Worm (Caenorhabditis elegans): ENCODE data around the gene ocr-4.

DNA sequence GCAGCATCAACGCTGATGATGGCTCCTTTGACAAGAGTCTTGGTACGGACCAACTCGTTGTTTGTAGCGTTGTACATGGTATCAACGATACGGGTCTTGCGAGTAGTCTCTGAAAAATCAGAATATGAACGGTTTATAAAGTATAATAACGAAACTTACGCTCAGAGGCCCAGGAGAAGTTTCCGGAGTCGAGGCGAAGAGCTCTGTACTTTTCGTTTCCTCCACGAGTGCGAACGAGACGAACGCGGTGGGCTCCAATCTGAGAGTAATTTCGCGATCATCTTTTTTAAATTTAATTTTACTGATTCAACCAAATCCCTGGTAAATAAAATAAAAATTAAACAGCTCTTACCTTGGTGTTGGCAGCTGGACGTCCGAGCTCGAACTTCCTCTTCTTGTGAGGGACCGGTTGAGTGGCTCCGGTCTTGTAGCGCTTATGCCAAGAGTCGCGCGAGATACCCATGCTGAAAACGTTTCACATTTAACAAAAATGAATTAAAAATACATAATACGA, 19.1 kb downstream of the ocr-4 start, which contains the start of gene rps-8:
- no peak for TF ChIP-seq nhr-21 (tag; optimal IDR thresholded peaks at IDR 0.05)
- TF ChIP-seq nhr-12 (tag; optimal IDR thresholded peaks at IDR 0.05), result no peak
- TF ChIP-seq nhr-237 (tag; optimal IDR thresholded peaks at IDR 0.05), result no peak
- no peak for TF ChIP-seq crh-2 (tag; optimal IDR thresholded peaks at IDR 0.05)
- TF ChIP-seq fos-1 (tag; optimal IDR thresholded peaks at IDR 0.05), result no peak
- TF ChIP-seq lsy-2 (tag; optimal IDR thresholded peaks at IDR 0.05), result no peak
- TF ChIP-seq mdl-1 (tag; optimal IDR thresholded peaks at IDR 0.05), result no peak

All from whole organism, L2 larva.